Fruit fly (Drosophila melanogaster): ENCODE results near the gene ninaD.

The ninaD gene

dm6 chr2L:18081328-18081727 lies at the start of gene ninaD:
ninaD (plus strand) TSS chr2L:18081628.
- no peak for TF ChIP-seq toe (GFP tag; optimal IDR thresholded peaks at IDR 0.05)
- TF ChIP-seq Mnt (GFP tag; optimal IDR thresholded peaks at IDR 0.05), result no peak
- no peak for TF ChIP-seq tj (GFP tag; optimal IDR thresholded peaks at IDR 0.05)
- no peak for TF ChIP-seq bab1 (GFP tag; optimal IDR thresholded peaks at IDR 0.05)
- TF ChIP-seq kay (GFP tag; ENCODE audit: borderline replicate concordance), result no peak
- no peak for TF ChIP-seq CG7101 (tag; optimal IDR thresholded peaks at IDR 0.05)
- TF ChIP-seq ovo (GFP tag; optimal IDR thresholded peaks at IDR 0.05), result no peak
- no peak for TF ChIP-seq CG11617 (GFP tag; optimal IDR thresholded peaks at IDR 0.05)
- TF ChIP-seq CG12768 (GFP tag; optimal IDR thresholded peaks at IDR 0.05), result no peak
- TF ChIP-seq Hr96 (GFP tag; optimal IDR thresholded peaks at IDR 0.05), result no peak
- TF ChIP-seq CG5204 (GFP tag; optimal IDR thresholded peaks at IDR 0.05), result no peak
- no peak for TF ChIP-seq Clk (GFP tag; optimal IDR thresholded peaks at IDR 0.05)
- TF ChIP-seq CG1620 (GFP tag; optimal IDR thresholded peaks at IDR 0.05), result no peak
- TF ChIP-seq cnc (optimal IDR thresholded peaks at IDR 0.05), result no peak
- TF ChIP-seq pad (GFP tag; optimal IDR thresholded peaks at IDR 0.05), result no peak
- TF ChIP-seq cic (GFP tag; optimal IDR thresholded peaks at IDR 0.05), result no peak
- no peak for TF ChIP-seq CG14711 (tag; optimal IDR thresholded peaks at IDR 0.05)

dm6 chr2L:18032741-18033140 lies 48.7 kb upstream of the ninaD start:
- TF ChIP-seq bab1 (GFP tag; optimal IDR thresholded peaks at IDR 0.05) (no peak), CG5204 (GFP tag; optimal IDR thresholded peaks at IDR 0.05) (no peak), CG33017 (tag; optimal IDR thresholded peaks at IDR 0.05) (no peak), pad (GFP tag; optimal IDR thresholded peaks at IDR 0.05) (no peak), CG7045 (GFP tag; optimal IDR thresholded peaks at IDR 0.05) (no peak), CG1620 (GFP tag; optimal IDR thresholded peaks at IDR 0.05) (no peak), Mnt (GFP tag; optimal IDR thresholded peaks at IDR 0.05) (no peak), kay (GFP tag; ENCODE audit: borderline replicate concordance) (no peak), cic (GFP tag; optimal IDR thresholded peaks at IDR 0.05) (no peak), Crg-1 (GFP tag; optimal IDR thresholded peaks at IDR 0.05) (no peak)

- no peak for TF ChIP-seq Clk (GFP tag; optimal IDR thresholded peaks at IDR 0.05)
- TF ChIP-seq bab1 (GFP tag; optimal IDR thresholded peaks at IDR 0.05), result no peak
- no peak for TF ChIP-seq CG1620 (GFP tag; optimal IDR thresholded peaks at IDR 0.05)
- no peak for TF ChIP-seq Crg-1 (GFP tag; optimal IDR thresholded peaks at IDR 0.05)
- no peak for TF ChIP-seq ovo (GFP tag; optimal IDR thresholded peaks at IDR 0.05)
- TF ChIP-seq CG7101 (tag; optimal IDR thresholded peaks at IDR 0.05), result no peak
- no peak for TF ChIP-seq CG33017 (tag; optimal IDR thresholded peaks at IDR 0.05)
- no peak for TF ChIP-seq cnc (optimal IDR thresholded peaks at IDR 0.05)
- no peak for TF ChIP-seq CG5204 (GFP tag; optimal IDR thresholded peaks at IDR 0.05)
- TF ChIP-seq CG12768 (GFP tag; optimal IDR thresholded peaks at IDR 0.05), result no peak
- no peak for TF ChIP-seq CG7045 (GFP tag; optimal IDR thresholded peaks at IDR 0.05)
- TF ChIP-seq CG14711 (tag; optimal IDR thresholded peaks at IDR 0.05), result no peak
- no peak for TF ChIP-seq Mnt (GFP tag; optimal IDR thresholded peaks at IDR 0.05)
- no peak for TF ChIP-seq kay (GFP tag; ENCODE audit: borderline replicate concordance)
- no peak for TF ChIP-seq cic (GFP tag; optimal IDR thresholded peaks at IDR 0.05)
- TF ChIP-seq toe (GFP tag; optimal IDR thresholded peaks at IDR 0.05), result no peak
- no peak for TF ChIP-seq pad (GFP tag; optimal IDR thresholded peaks at IDR 0.05)
- no peak for TF ChIP-seq CG11617 (GFP tag; optimal IDR thresholded peaks at IDR 0.05)
- TF ChIP-seq tj (GFP tag; optimal IDR thresholded peaks at IDR 0.05), result no peak
- no peak for TF ChIP-seq Hr96 (GFP tag; optimal IDR thresholded peaks at IDR 0.05)
These were observed 14.2 kb upstream of the ninaD start for dm6 chr2L:18067266-18067665.

- no peak for TF ChIP-seq pad (GFP tag; optimal IDR thresholded peaks at IDR 0.05)
- no peak for TF ChIP-seq Clk (GFP tag; optimal IDR thresholded peaks at IDR 0.05)
- no peak for TF ChIP-seq CG33017 (tag; optimal IDR thresholded peaks at IDR 0.05)
- no peak for TF ChIP-seq cic (GFP tag; optimal IDR thresholded peaks at IDR 0.05)
- no peak for TF ChIP-seq tj (GFP tag; optimal IDR thresholded peaks at IDR 0.05)
- TF ChIP-seq cnc (optimal IDR thresholded peaks at IDR 0.05), result no peak
- TF ChIP-seq CG11617 (GFP tag; optimal IDR thresholded peaks at IDR 0.05), result no peak
- no peak for TF ChIP-seq CG7101 (tag; optimal IDR thresholded peaks at IDR 0.05)
- TF ChIP-seq ovo (GFP tag; optimal IDR thresholded peaks at IDR 0.05), result no peak
- TF ChIP-seq Crg-1 (GFP tag; optimal IDR thresholded peaks at IDR 0.05), result no peak
- no peak for TF ChIP-seq Hr96 (GFP tag; optimal IDR thresholded peaks at IDR 0.05)
- TF ChIP-seq bab1 (GFP tag; optimal IDR thresholded peaks at IDR 0.05), result no peak
- no peak for TF ChIP-seq CG7045 (GFP tag; optimal IDR thresholded peaks at IDR 0.05)
- no peak for TF ChIP-seq kay (GFP tag; ENCODE audit: borderline replicate concordance)
These were observed 3.5 kb upstream of the ninaD start, which contains the start of gene Arr1 for dm6 chr2L:18077969-18078368. Arr1 (plus strand) TSS chr2L:18078269.

- TF ChIP-seq toe (GFP tag; optimal IDR thresholded peaks at IDR 0.05) (no peak), ovo (GFP tag; optimal IDR thresholded peaks at IDR 0.05) (no peak), pad (GFP tag; optimal IDR thresholded peaks at IDR 0.05) (no peak), tj (GFP tag; optimal IDR thresholded peaks at IDR 0.05) (no peak), CG7101 (tag; optimal IDR thresholded peaks at IDR 0.05) (no peak), cnc (optimal IDR thresholded peaks at IDR 0.05) (no peak), Clk (GFP tag; optimal IDR thresholded peaks at IDR 0.05) (no peak), CG11617 (GFP tag; optimal IDR thresholded peaks at IDR 0.05) (no peak), CG1620 (GFP tag; optimal IDR thresholded peaks at IDR 0.05) (no peak), CG12768 (GFP tag; optimal IDR thresholded peaks at IDR 0.05) (no peak), CG14711 (tag; optimal IDR thresholded peaks at IDR 0.05) (no peak), kay (GFP tag; ENCODE audit: borderline replicate concordance) (no peak), Crg-1 (GFP tag; optimal IDR thresholded peaks at IDR 0.05) (no peak), Hr96 (GFP tag; optimal IDR thresholded peaks at IDR 0.05) (no peak), CG33017 (tag; optimal IDR thresholded peaks at IDR 0.05) (no peak), CG5204 (GFP tag; optimal IDR thresholded peaks at IDR 0.05) (no peak), CG7045 (GFP tag; optimal IDR thresholded peaks at IDR 0.05) (no peak), bab1 (GFP tag; optimal IDR thresholded peaks at IDR 0.05) (no peak)
These were observed 2.5 kb downstream of the ninaD start, which contains the start of gene CG31741 for dm6 chr2L:18083956-18084355. CG31741 (plus strand) TSS chr2L:18084256.

- TF ChIP-seq CG1620 (GFP tag; optimal IDR thresholded peaks at IDR 0.05), result no peak
- no peak for TF ChIP-seq Clk (GFP tag; optimal IDR thresholded peaks at IDR 0.05)
- TF ChIP-seq tj (GFP tag; optimal IDR thresholded peaks at IDR 0.05), result no peak
- no peak for TF ChIP-seq CG14711 (tag; optimal IDR thresholded peaks at IDR 0.05)
These were observed 10.3 kb downstream of the ninaD start for dm6 chr2L:18091705-18092104.
